Worm (Caenorhabditis elegans) whole organism, early embryonic: ENCODE results near the gene nhr-206.

Experiments
- F13C5.2 ChIP-seq: sonication (generic microtip); optimal IDR thresholded peaks from 2 replicates; lab custom pipeline; 2017; ENCODE audit warnings: mild to moderate bottlenecking, missing genetic modification characterization, inconsistent platforms, missing compliant biosample characterization
- ama-1 ChIP-seq: fragments of 150-350 bp; optimal IDR thresholded peaks from 2 replicates; lab custom pipeline; 2014
- ets-7 ChIP-seq: sonication (generic microtip); optimal IDR thresholded peaks from 2 replicates; lab custom pipeline; 2016; ENCODE audit warnings: missing genotype, missing genetic modification characterization, missing compliant biosample characterization
- flt-1 ChIP-seq: fragments of 200-800 bp; sonication (Bioruptor generic); IDR thresholded peaks from 2 replicates; pipeline ENCODE4 v1.3.6; 2022; ENCODE audit warnings: missing genetic modification characterization, missing compliant biosample characterization
- hmbx-1 ChIP-seq: sonication (generic microtip); optimal IDR thresholded peaks from 2 replicates; lab custom pipeline; 2016; ENCODE audit warnings: mild to moderate bottlenecking, missing genetic modification characterization, missing compliant biosample characterization
- pes-1 ChIP-seq: fragments of 200-800 bp; sonication (Bioruptor generic); IDR thresholded peaks from 2 replicates; pipeline ENCODE4 v1.3.6; 2022; ENCODE audit warnings: missing genetic modification reagents, missing genetic modification characterization, missing compliant biosample characterization
- sea-1 ChIP-seq: fragments of 200-800 bp; sonication (Bioruptor generic); conservative IDR thresholded peaks from 2 replicates; pipeline ENCODE4 v1.3.6; 2022; ENCODE audit warnings: missing genetic modification characterization, missing compliant biosample characterization
- tbx-11 ChIP-seq: fragments of 200-800 bp; sonication (Bioruptor generic); IDR thresholded peaks from 2 replicates; pipeline ENCODE4 v1.3.6; 2022; ENCODE audit warnings: missing genetic modification characterization, missing compliant biosample characterization

DNA sequence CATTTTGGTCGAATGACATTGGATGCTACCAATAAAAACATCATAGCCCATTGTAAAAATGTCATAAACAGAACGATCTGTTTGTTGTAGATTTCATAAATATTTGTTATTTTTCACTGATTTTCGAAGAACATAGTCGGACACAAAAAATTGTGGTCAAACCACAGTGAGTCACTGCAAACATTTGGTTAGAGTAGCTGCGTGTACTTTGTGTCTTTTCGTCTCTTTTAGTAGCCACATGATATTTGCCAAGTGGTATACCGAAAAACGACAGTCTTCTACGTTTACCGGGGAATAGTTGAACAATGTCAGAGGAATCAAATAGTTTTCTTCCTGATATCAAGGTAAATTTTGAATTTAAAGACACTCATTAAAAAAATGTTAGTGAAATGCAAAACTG is at the start of gene nhr-206:
- TF ChIP-seq pes-1 (GFP tag; lab: Robert Waterston, UW) (no peak), ama-1 (lab: Kevin White, UChicago) (no peak), ets-7 (tag; lab: Kevin White, UChicago) (no peak), hmbx-1 (tag; lab: Kevin White, UChicago) (no peak), tbx-11 (no peak), sea-1 (GFP tag; lab: Robert Waterston, UW) (no peak), F13C5.2 (tag; lab: Kevin White, UChicago) (no peak), flt-1 (GFP tag; lab: Robert Waterston, UW) (no peak)
